Worm (Caenorhabditis elegans): ENCODE measurements around the gene nol-6.

The nol-6 gene

ce11 chrII:1437449-1438335 is at the start of gene nol-6:
Gene nol-6 (minus strand): TSS chrII:1437499.
- TF ChIP-seq T22C8.4 (GFP tag; IDR thresholded peaks at IDR 0.05) (no peak), flt-1 (GFP tag; IDR thresholded peaks at IDR 0.05) (peak; percentile 36; the same call in 1 of the 2 replicates), ztf-29 (GFP tag; IDR thresholded peaks at IDR 0.05) (no peak)

- no peak for TF ChIP-seq T22C8.4 (GFP tag; IDR thresholded peaks at IDR 0.05)
- no peak for TF ChIP-seq cog-1 (tag; optimal IDR thresholded peaks at IDR 0.05)
- no peak for TF ChIP-seq ref-1 (GFP tag; conservative IDR thresholded peaks at IDR 0.05)
- no peak for TF ChIP-seq med-1 (GFP tag; optimal IDR thresholded peaks at IDR 0.05; ENCODE audit: insufficient read depth)
- no peak for TF ChIP-seq ztf-23 (GFP tag; IDR thresholded peaks at IDR 0.05)
- TF ChIP-seq tab-1 (GFP tag; IDR thresholded peaks at IDR 0.05): no peak
- TF ChIP-seq flt-1 (GFP tag; IDR thresholded peaks at IDR 0.05): no peak
- no peak for TF ChIP-seq klf-2 (GFP tag; conservative IDR thresholded peaks at IDR 0.05)
- TF ChIP-seq ztf-29 (GFP tag; IDR thresholded peaks at IDR 0.05): no peak
Measured at ce11 chrII:1482419-1482818, 45.1 kb upstream of the nol-6 start.

- TF ChIP-seq T22C8.4 (GFP tag; IDR thresholded peaks at IDR 0.05): no peak
- no peak for TF ChIP-seq med-1 (GFP tag; optimal IDR thresholded peaks at IDR 0.05; ENCODE audit: insufficient read depth)
- no peak for TF ChIP-seq tab-1 (GFP tag; IDR thresholded peaks at IDR 0.05)
- no peak for TF ChIP-seq ref-1 (GFP tag; conservative IDR thresholded peaks at IDR 0.05)
- TF ChIP-seq cog-1 (tag; optimal IDR thresholded peaks at IDR 0.05): no peak
- no peak for TF ChIP-seq ztf-23 (GFP tag; IDR thresholded peaks at IDR 0.05)
- no peak for TF ChIP-seq flt-1 (GFP tag; IDR thresholded peaks at IDR 0.05)
- TF ChIP-seq klf-2 (GFP tag; conservative IDR thresholded peaks at IDR 0.05): no peak
- TF ChIP-seq ztf-29 (GFP tag; IDR thresholded peaks at IDR 0.05): no peak
Measured at ce11 chrII:1481660-1482059, 44.4 kb upstream of the nol-6 start.

- no peak for TF ChIP-seq tab-1 (GFP tag; IDR thresholded peaks at IDR 0.05)
- TF ChIP-seq flt-1 (GFP tag; IDR thresholded peaks at IDR 0.05): no peak
- TF ChIP-seq ref-1 (GFP tag; conservative IDR thresholded peaks at IDR 0.05): no peak
- no peak for TF ChIP-seq ztf-29 (GFP tag; IDR thresholded peaks at IDR 0.05)
- TF ChIP-seq ztf-23 (GFP tag; IDR thresholded peaks at IDR 0.05): no peak
- no peak for TF ChIP-seq T22C8.4 (GFP tag; IDR thresholded peaks at IDR 0.05)
- TF ChIP-seq cog-1 (tag; optimal IDR thresholded peaks at IDR 0.05): no peak
- no peak for TF ChIP-seq med-1 (GFP tag; optimal IDR thresholded peaks at IDR 0.05; ENCODE audit: insufficient read depth)
- TF ChIP-seq klf-2 (GFP tag; conservative IDR thresholded peaks at IDR 0.05): no peak
Measured at ce11 chrII:1478522-1478921, 41.2 kb upstream of the nol-6 start.

- no peak for TF ChIP-seq med-1 (GFP tag; optimal IDR thresholded peaks at IDR 0.05; ENCODE audit: insufficient read depth)
- TF ChIP-seq cog-1 (tag; optimal IDR thresholded peaks at IDR 0.05): no peak
Measured at ce11 chrII:1477975-1478374, 40.7 kb upstream of the nol-6 start.

- TF ChIP-seq T22C8.4 (GFP tag; IDR thresholded peaks at IDR 0.05) (no peak), ztf-29 (GFP tag; IDR thresholded peaks at IDR 0.05) (no peak), cog-1 (tag; optimal IDR thresholded peaks at IDR 0.05) (no peak), flt-1 (GFP tag; IDR thresholded peaks at IDR 0.05) (no peak), klf-2 (GFP tag; conservative IDR thresholded peaks at IDR 0.05) (no peak), ztf-23 (GFP tag; IDR thresholded peaks at IDR 0.05) (no peak), tab-1 (GFP tag; IDR thresholded peaks at IDR 0.05) (no peak), med-1 (GFP tag; optimal IDR thresholded peaks at IDR 0.05; ENCODE audit: insufficient read depth) (no peak), ref-1 (GFP tag; conservative IDR thresholded peaks at IDR 0.05) (no peak)
Measured at ce11 chrII:1477295-1477694, 40.0 kb upstream of the nol-6 start.

- TF ChIP-seq T22C8.4 (GFP tag; IDR thresholded peaks at IDR 0.05) (no peak), tab-1 (GFP tag; IDR thresholded peaks at IDR 0.05) (no peak), med-1 (GFP tag; optimal IDR thresholded peaks at IDR 0.05; ENCODE audit: insufficient read depth) (no peak), ztf-29 (GFP tag; IDR thresholded peaks at IDR 0.05) (no peak), ztf-23 (GFP tag; IDR thresholded peaks at IDR 0.05) (no peak), ref-1 (GFP tag; conservative IDR thresholded peaks at IDR 0.05) (no peak), flt-1 (GFP tag; IDR thresholded peaks at IDR 0.05) (no peak), cog-1 (tag; optimal IDR thresholded peaks at IDR 0.05) (no peak), klf-2 (GFP tag; conservative IDR thresholded peaks at IDR 0.05) (no peak)
Measured at ce11 chrII:1476016-1476415, 38.7 kb upstream of the nol-6 start.

- TF ChIP-seq ztf-29 (GFP tag; IDR thresholded peaks at IDR 0.05) (no peak), T22C8.4 (GFP tag; IDR thresholded peaks at IDR 0.05) (no peak), med-1 (GFP tag; optimal IDR thresholded peaks at IDR 0.05; ENCODE audit: insufficient read depth) (no peak), flt-1 (GFP tag; IDR thresholded peaks at IDR 0.05) (no peak), ztf-23 (GFP tag; IDR thresholded peaks at IDR 0.05) (no peak), ref-1 (GFP tag; conservative IDR thresholded peaks at IDR 0.05) (no peak), tab-1 (GFP tag; IDR thresholded peaks at IDR 0.05) (no peak), cog-1 (tag; optimal IDR thresholded peaks at IDR 0.05) (no peak), klf-2 (GFP tag; conservative IDR thresholded peaks at IDR 0.05) (no peak)
Measured at ce11 chrII:1475328-1475727, 38.0 kb upstream of the nol-6 start.

ce11 chrII:1474807-1475206 is 37.5 kb upstream of the nol-6 start:
- TF ChIP-seq tab-1 (GFP tag; IDR thresholded peaks at IDR 0.05): no peak
- no peak for TF ChIP-seq med-1 (GFP tag; optimal IDR thresholded peaks at IDR 0.05; ENCODE audit: insufficient read depth)
- TF ChIP-seq cog-1 (tag; optimal IDR thresholded peaks at IDR 0.05): no peak
- TF ChIP-seq ztf-23 (GFP tag; IDR thresholded peaks at IDR 0.05): no peak
- no peak for TF ChIP-seq ztf-29 (GFP tag; IDR thresholded peaks at IDR 0.05)
- TF ChIP-seq ref-1 (GFP tag; conservative IDR thresholded peaks at IDR 0.05): no peak
- TF ChIP-seq klf-2 (GFP tag; conservative IDR thresholded peaks at IDR 0.05): no peak
- TF ChIP-seq T22C8.4 (GFP tag; IDR thresholded peaks at IDR 0.05): no peak
- no peak for TF ChIP-seq flt-1 (GFP tag; IDR thresholded peaks at IDR 0.05)

- TF ChIP-seq cog-1 (tag; optimal IDR thresholded peaks at IDR 0.05): no peak
- no peak for TF ChIP-seq ztf-23 (GFP tag; IDR thresholded peaks at IDR 0.05)
- TF ChIP-seq med-1 (GFP tag; optimal IDR thresholded peaks at IDR 0.05; ENCODE audit: insufficient read depth): no peak
- TF ChIP-seq ztf-29 (GFP tag; IDR thresholded peaks at IDR 0.05): no peak
Measured at ce11 chrII:1473481-1473880, 36.2 kb upstream of the nol-6 start, which contains the start of gene H17B01.5. Gene H17B01.5 (minus strand): TSS chrII:1473581.

Measured in whole organism, midembryonic.